Worm (Caenorhabditis elegans) whole organism, midembryonic: ENCODE data around the gene Y51A2B.2.

Experiments used
- T22C8.4 ChIP-seq: fragments of 200-800 bp; sonication (Bioruptor generic); IDR thresholded peaks from 2 replicates; pipeline ENCODE4 v1.3.6; 2022; ENCODE audit warnings: missing genetic modification characterization, missing compliant biosample characterization
- cog-1 ChIP-seq: sonication (generic microtip); optimal IDR thresholded peaks from 2 replicates; lab custom pipeline; 2016; ENCODE audit warnings: missing genetic modification characterization, missing compliant biosample characterization
- flt-1 ChIP-seq: fragments of 200-800 bp; sonication (Bioruptor generic); IDR thresholded peaks from 2 replicates; pipeline ENCODE4 v1.3.6; 2022; ENCODE audit warnings: missing genetic modification characterization, missing compliant biosample characterization
- klf-2 ChIP-seq: fragments of 200-800 bp; sonication (Bioruptor generic); conservative IDR thresholded peaks from 2 replicates; pipeline ENCODE4 v1.3.6; 2022; ENCODE audit warnings: missing genetic modification reagents, missing genetic modification characterization, missing compliant biosample characterization
- med-1 ChIP-seq: sonication (generic microtip); optimal IDR thresholded peaks from 2 replicates; lab custom pipeline; 2017; ENCODE audit warnings: missing genetic modification characterization, mild to moderate bottlenecking, missing compliant biosample characterization, antibody characterized with exemption, missing genetic modification reagents; ENCODE audit not compliant: insufficient read depth
- ref-1 ChIP-seq: fragments of 200-800 bp; sonication (Bioruptor generic); conservative IDR thresholded peaks from 2 replicates; pipeline ENCODE4 v1.3.6; 2022; ENCODE audit warnings: missing genetic modification reagents, missing genetic modification characterization, missing compliant biosample characterization
- tab-1 ChIP-seq: fragments of 200-800 bp; sonication (Bioruptor generic); IDR thresholded peaks from 2 replicates; pipeline ENCODE4 v1.3.6; 2022; ENCODE audit warnings: missing genetic modification characterization, missing compliant biosample characterization
- ztf-23 ChIP-seq: fragments of 200-800 bp; sonication (Bioruptor generic); IDR thresholded peaks from 2 replicates; pipeline ENCODE4 v1.3.6; 2022; ENCODE audit warnings: missing genetic modification reagents, missing genetic modification characterization, missing compliant biosample characterization
- ztf-29 ChIP-seq: fragments of 200-800 bp; sonication (Bioruptor generic); IDR thresholded peaks from 2 replicates; pipeline ENCODE4 v1.3.6; 2022; ENCODE audit warnings: missing genetic modification reagents, missing genetic modification characterization, missing compliant biosample characterization

The Y51A2B.2 gene

DNA sequence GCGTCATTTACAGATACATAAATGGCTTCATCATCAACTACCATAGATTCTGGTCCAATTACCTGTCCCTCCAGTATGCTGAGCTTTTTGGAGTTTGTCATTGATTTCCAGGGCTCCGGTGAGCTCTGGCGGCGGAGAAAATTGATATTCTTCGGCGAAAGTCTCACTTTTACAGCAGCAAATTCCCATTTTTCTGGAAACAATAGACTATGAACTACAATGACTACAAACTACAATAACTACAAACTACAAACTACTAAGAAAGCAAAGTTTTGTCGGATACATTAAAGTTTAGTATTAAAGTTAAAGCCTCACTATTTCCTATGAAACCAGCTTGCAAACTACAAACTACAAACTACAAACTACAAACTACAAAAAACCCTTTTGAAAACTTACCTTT is 18.6 kb upstream of the Y51A2B.2 start, which contains the start of gene C08E8.2:
TSS of gene C08E8.2 (minus strand) at position 101 of the 400 bp plus-strand sequence.
- TF ChIP-seq flt-1 (GFP tag; lab: Robert Waterston, UW) (no peak), ref-1 (GFP tag; lab: Robert Waterston, UW) (no peak), ztf-23 (GFP tag; lab: Robert Waterston, UW) (no peak), med-1 (no peak), T22C8.4 (GFP tag; lab: Robert Waterston, UW) (no peak), ztf-29 (no peak), tab-1 (GFP tag; lab: Robert Waterston, UW) (no peak), cog-1 (no peak), klf-2 (no peak)

DNA sequence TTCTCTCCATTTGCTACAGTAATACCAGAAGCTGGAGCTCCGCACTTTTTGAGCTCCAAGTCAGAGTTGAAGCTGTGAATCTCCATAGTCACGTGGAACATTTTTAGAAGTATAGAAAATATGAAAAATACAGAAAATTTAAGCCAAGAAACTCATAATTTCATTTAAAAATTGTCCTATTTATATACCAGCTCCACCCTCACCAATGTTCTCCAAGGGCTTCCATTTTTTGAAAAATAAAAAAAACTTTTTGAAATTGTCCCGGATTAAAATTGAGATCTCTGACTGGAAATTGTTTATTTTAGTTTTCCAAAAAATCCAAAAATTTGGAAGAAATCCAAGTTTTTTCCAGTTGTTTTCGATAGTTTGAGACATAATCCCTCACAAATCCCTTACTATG is 14.4 kb upstream of the Y51A2B.2 start, which contains the start of gene C08E8.5:
TSS of gene C08E8.5 (minus strand) at position 101 of the 400 bp plus-strand sequence.
- no peak for TF ChIP-seq cog-1
- TF ChIP-seq ref-1 (GFP tag; lab: Robert Waterston, UW): no peak
- no peak for TF ChIP-seq tab-1 (GFP tag; lab: Robert Waterston, UW)
- no peak for TF ChIP-seq flt-1 (GFP tag; lab: Robert Waterston, UW)
- no peak for TF ChIP-seq klf-2
- no peak for TF ChIP-seq ztf-23 (GFP tag; lab: Robert Waterston, UW)
- no peak for TF ChIP-seq ztf-29
- TF ChIP-seq T22C8.4 (GFP tag; lab: Robert Waterston, UW): no peak
- TF ChIP-seq med-1: no peak

DNA sequence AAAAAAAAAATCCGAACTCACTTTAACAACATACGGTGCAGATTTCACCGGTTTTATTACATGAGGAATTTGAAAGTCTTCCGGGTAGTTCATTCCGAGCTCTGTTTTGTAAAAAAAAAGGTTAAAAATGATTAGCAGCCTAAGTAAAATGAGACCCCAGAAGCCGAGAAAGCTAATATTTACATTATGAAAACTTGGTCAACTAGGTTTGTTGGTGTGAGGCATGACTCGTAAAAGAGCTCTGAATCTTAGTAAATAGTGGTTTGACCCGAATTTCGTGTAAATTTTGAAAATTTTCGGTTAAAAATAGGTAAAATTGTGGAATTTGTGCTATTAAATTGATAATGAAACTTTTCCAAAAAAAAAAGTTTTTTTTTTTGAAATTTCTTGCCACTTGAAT is 11.9 kb upstream of the Y51A2B.2 start, which contains the start of gene C08E8.1:
TSS of gene C08E8.1 (minus strand) at position 101 of the 400 bp plus-strand sequence.
- TF ChIP-seq tab-1 (GFP tag; lab: Robert Waterston, UW): no peak
- TF ChIP-seq cog-1: no peak
- TF ChIP-seq flt-1 (GFP tag; lab: Robert Waterston, UW): no peak
- TF ChIP-seq ref-1 (GFP tag; lab: Robert Waterston, UW): no peak
- no peak for TF ChIP-seq ztf-29
- no peak for TF ChIP-seq ztf-23 (GFP tag; lab: Robert Waterston, UW)
- no peak for TF ChIP-seq T22C8.4 (GFP tag; lab: Robert Waterston, UW)
- TF ChIP-seq klf-2: no peak
- TF ChIP-seq med-1: no peak

DNA sequence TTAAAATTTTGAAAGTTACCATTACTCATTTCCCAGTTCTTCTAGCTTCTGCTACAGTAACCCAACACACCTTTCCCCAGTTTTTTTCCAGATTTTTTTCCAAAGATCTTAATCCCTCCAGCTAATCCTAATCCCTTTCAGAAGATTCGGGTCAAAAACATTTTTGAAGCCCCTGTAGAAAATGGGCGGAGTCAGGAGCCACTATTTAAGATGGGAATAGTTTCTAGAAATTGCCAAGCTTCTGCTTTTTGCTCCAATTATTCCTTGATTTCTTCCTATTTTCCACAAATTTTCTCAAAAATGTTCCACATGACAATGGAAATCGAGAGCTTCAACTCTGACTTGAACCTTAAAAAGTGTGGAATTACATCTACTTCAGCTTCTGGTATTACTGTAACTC is 9.7 kb upstream of the Y51A2B.2 start, which contains the start of gene C08E8.9:
TSS of gene C08E8.9 (plus strand) at position 301 of the 400 bp plus-strand sequence.
- no peak for TF ChIP-seq ztf-23 (GFP tag; lab: Robert Waterston, UW)
- TF ChIP-seq tab-1 (GFP tag; lab: Robert Waterston, UW): no peak

ce11 chrV:18368322-18368721 is 6.0 kb upstream of the Y51A2B.2 start, which contains the start of gene C08E8.6:
C08E8.6 (minus strand) TSS chrV:18368422.
- TF ChIP-seq ref-1 (GFP tag; lab: Robert Waterston, UW): no peak
- no peak for TF ChIP-seq ztf-23 (GFP tag; lab: Robert Waterston, UW)
- TF ChIP-seq klf-2: no peak
- TF ChIP-seq flt-1 (GFP tag; lab: Robert Waterston, UW): no peak
- no peak for TF ChIP-seq tab-1 (GFP tag; lab: Robert Waterston, UW)
- no peak for TF ChIP-seq ztf-29
- no peak for TF ChIP-seq cog-1
- TF ChIP-seq med-1: no peak
- TF ChIP-seq T22C8.4 (GFP tag; lab: Robert Waterston, UW): no peak

DNA sequence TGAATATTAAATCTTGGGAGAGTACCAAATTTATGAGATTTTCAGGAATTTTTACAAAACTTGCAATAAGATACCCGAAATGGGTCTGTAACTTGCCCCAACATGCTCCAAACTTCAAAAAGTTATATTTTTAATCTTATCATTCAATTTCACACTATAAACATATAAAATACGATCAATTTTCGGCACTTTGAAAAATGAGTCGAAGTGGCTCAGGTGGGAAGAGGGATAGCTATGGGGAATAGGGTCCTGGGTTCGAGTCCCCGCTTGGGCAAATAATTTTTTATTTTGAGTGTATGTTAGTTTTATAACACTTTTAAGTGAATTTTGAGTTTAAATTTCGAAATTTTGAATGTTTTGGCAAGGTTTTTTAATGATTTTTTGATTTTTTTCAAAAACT is 3.3 kb upstream of the Y51A2B.2 start:
- TF ChIP-seq cog-1 (no peak), tab-1 (GFP tag; lab: Robert Waterston, UW) (no peak)

DNA sequence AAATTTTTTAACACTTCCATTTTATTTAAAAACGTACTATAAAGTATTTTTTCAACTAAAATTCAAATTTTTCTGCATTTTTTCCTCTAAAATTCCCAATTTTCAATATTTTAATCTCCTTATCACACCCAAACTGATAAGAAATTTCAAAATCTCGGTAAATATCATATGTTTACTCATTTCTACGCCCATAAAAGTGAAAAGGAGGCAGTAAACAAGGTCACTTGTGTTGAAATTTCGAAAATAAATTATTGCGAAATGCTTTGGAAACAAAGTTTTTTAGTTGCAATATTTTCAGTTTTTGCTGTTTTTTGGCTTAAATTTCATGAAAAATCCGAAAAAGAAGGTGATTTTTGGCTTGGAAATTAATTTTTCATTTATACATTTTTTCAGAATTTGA is 2.7 kb upstream of the Y51A2B.2 start, which contains the start of gene C08E8.4:
TSS of gene C08E8.4 (plus strand) at position 268 of the 400 bp plus-strand sequence.
- TF ChIP-seq ztf-23 (GFP tag; lab: Robert Waterston, UW): no peak
- TF ChIP-seq ref-1 (GFP tag; lab: Robert Waterston, UW): no peak
- TF ChIP-seq cog-1: no peak
- no peak for TF ChIP-seq tab-1 (GFP tag; lab: Robert Waterston, UW)
- no peak for TF ChIP-seq med-1
- TF ChIP-seq ztf-29: no peak
- TF ChIP-seq klf-2: no peak
- no peak for TF ChIP-seq T22C8.4 (GFP tag; lab: Robert Waterston, UW)
- no peak for TF ChIP-seq flt-1 (GFP tag; lab: Robert Waterston, UW)

DNA sequence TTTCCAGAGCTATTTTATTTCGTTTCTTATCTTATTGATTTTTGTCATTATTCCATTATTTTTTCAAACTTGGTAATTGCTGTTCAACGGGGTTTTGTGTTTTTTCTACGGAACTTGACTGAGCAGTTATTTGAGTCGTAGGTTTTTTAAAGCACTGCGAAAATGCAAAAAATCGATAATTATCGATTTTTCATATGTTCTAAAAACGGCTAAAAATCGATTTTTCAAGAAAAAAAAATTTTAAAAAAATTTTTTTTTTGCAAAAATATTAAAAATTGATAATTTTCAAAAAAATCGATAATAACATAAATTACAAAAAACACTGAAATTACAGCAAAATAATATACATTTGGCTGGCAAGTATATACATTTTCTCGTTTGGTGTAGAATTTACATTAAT is 1.3 kb downstream of the Y51A2B.2 start:
- TF ChIP-seq ztf-23 (GFP tag; lab: Robert Waterston, UW) (no peak), T22C8.4 (GFP tag; lab: Robert Waterston, UW) (peak; percentile 79), med-1 (no peak), tab-1 (GFP tag; lab: Robert Waterston, UW) (no peak)

DNA sequence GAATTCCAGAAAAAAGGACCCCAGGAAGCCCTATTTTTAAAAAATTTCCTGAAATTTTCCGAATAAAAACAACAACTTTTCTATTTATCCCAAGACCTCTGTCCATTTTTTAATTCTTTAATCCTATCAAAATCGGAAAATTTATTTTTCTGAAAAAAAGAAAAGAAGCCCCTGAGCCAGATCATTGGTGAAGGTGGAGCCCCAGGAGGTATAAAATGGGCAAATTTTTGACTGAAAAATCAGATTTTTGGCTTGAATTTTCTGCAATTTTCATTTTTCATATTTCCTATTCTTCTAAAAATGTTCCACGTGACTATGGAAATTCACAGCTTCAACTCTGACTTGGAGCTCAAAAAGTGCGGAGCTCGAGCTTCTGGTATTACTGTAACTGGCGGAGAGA is 4.5 kb downstream of the Y51A2B.2 start, which contains the start of gene Y51A2B.8:
TSS of gene Y51A2B.8 (plus strand) at position 301 of the 400 bp plus-strand sequence.
- TF ChIP-seq ztf-23 (GFP tag; lab: Robert Waterston, UW): no peak
- no peak for TF ChIP-seq ref-1 (GFP tag; lab: Robert Waterston, UW)
- TF ChIP-seq cog-1: no peak

DNA sequence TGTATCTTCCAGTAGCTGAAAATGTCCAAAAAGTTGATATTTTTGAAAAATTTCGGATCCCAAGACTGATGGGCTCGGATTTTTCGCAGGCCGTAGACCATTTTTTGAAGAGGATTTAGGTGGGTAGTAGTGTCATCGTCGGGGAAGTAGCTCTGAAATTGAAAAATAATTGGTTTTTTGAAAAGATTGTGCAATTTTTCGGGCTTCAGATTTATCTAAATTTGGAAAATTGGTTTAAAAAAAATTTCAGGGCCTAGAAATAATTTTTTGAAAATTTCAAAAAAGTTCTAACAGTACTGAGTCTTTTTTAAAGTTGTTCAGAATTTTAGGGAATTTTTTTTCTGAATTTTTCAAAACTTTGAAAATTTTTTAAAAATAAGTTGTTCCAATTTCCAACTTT is 8.3 kb downstream of the Y51A2B.2 start, which contains the start of gene nhr-288:
TSS of gene nhr-288 (minus strand) at position 101 of the 400 bp plus-strand sequence.
- no peak for TF ChIP-seq cog-1
- TF ChIP-seq tab-1 (GFP tag; lab: Robert Waterston, UW): no peak
- TF ChIP-seq klf-2: no peak
- TF ChIP-seq ztf-23 (GFP tag; lab: Robert Waterston, UW): no peak
- TF ChIP-seq med-1: no peak
- no peak for TF ChIP-seq ref-1 (GFP tag; lab: Robert Waterston, UW)
- TF ChIP-seq flt-1 (GFP tag; lab: Robert Waterston, UW): no peak
- TF ChIP-seq T22C8.4 (GFP tag; lab: Robert Waterston, UW): no peak
- TF ChIP-seq ztf-29: no peak

DNA sequence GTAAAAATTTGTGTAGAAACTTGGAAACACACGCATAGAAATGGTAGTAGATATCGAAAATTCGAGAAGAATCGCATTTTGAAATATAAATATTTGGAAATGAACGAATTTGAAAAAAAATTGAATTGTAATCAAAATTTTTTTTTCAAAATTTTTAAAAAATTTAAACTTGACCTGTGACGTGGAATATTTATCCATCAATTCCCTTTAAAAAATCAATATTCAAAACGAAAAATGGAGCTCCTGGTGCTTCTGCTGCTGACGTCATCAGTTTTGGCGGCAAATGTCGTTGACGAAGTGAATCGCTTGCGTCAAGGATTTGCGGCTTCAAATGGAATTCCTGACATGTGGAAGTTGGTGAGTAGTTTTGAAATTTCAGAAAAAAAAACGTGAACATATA is 14.8 kb downstream of the Y51A2B.2 start, which contains the start of the genes Y51A2B.4 and Y51A2B.5:
TSS of gene Y51A2B.4 (minus strand) at position 101 of the 400 bp plus-strand sequence.
TSS of gene Y51A2B.5 (plus strand) at position 232 of the 400 bp plus-strand sequence.
- no peak for TF ChIP-seq med-1
- TF ChIP-seq ztf-29: no peak
- no peak for TF ChIP-seq flt-1 (GFP tag; lab: Robert Waterston, UW)
- no peak for TF ChIP-seq klf-2
